Fruit fly (Drosophila melanogaster) whole organism, adult: ENCODE measurements around the gene Septin4.

Source experiments
- CG11617 ChIP-seq: fragments of 200-800 bp; sonication (Bioruptor generic); optimal IDR thresholded peaks from 2 replicates; lab custom pipeline; 2017; ENCODE audit warnings: mild to moderate bottlenecking, missing biosample characterization, missing genetic modification reagents, missing genetic modification characterization
- CG12768 ChIP-seq: fragments of 200-800 bp; sonication (Bioruptor generic); optimal IDR thresholded peaks from 2 replicates; lab custom pipeline; 2017; ENCODE audit warnings: missing biosample characterization, missing genetic modification characterization, mild to moderate bottlenecking, moderate library complexity, missing genetic modification reagents
- CG1620 ChIP-seq: fragments of 200-800 bp; sonication (Bioruptor generic); optimal IDR thresholded peaks from 2 replicates; lab custom pipeline; 2016; ENCODE audit warnings: missing biosample characterization, missing genetic modification characterization
- CG33017 ChIP-seq: fragments of 200-800 bp; sonication (Bioruptor generic); optimal IDR thresholded peaks from 2 replicates; lab custom pipeline; 2018; ENCODE audit warnings: missing biosample characterization, mild to moderate bottlenecking, missing genetic modification characterization, moderate library complexity
- CG5204 ChIP-seq: fragments of 200-800 bp; sonication (Bioruptor generic); optimal IDR thresholded peaks from 2 replicates; lab custom pipeline; 2016; ENCODE audit warnings: missing biosample characterization, missing genetic modification characterization
- CG7101 ChIP-seq: fragments of 200-800 bp; sonication (Bioruptor generic); optimal IDR thresholded peaks from 2 replicates; lab custom pipeline; 2018; ENCODE audit warnings: missing biosample characterization, mild to moderate bottlenecking, missing genetic modification characterization, moderate library complexity
- bab1 ChIP-seq: fragments of 200-800 bp; sonication (Bioruptor generic); optimal IDR thresholded peaks from 3 replicates; lab custom pipeline; 2019; ENCODE audit warnings: missing biosample characterization, mild to moderate bottlenecking, missing genetic modification characterization, moderate library complexity
- cnc ChIP-seq, 2 experiments: fragments of >200 bp; optimal IDR thresholded peaks; 2 replicates each; lab custom pipeline; 2017
- kay ChIP-seq: fragments of 200-800 bp; sonication (Bioruptor generic); peaks from one replicate; lab custom pipeline; 2016; ENCODE audit warnings: missing biosample characterization, missing genetic modification characterization, borderline replicate concordance
- pad ChIP-seq: fragments of 200-800 bp; sonication (Bioruptor generic); optimal IDR thresholded peaks from 3 replicates; lab custom pipeline; 2017; ENCODE audit warnings: missing biosample characterization, missing genetic modification characterization, mild to moderate bottlenecking, moderate library complexity, missing genetic modification reagents
- tj ChIP-seq: fragments of 200-800 bp; sonication (Bioruptor generic); optimal IDR thresholded peaks from 3 replicates; lab custom pipeline; 2017; ENCODE audit warnings: missing biosample characterization, mild to moderate bottlenecking, missing genetic modification characterization, moderate library complexity

- TF ChIP-seq bab1 (GFP tag; lab: Kevin White, UChicago) (no peak), CG33017 (tag; lab: Kevin White, UChicago) (no peak), cnc (optimal IDR thresholded peaks at IDR 0.05; lab: Kevin White, UChicago) (no peak), CG7101 (tag; lab: Kevin White, UChicago) (no peak), CG1620 (GFP tag; lab: Kevin White, UChicago) (no peak), kay (no peak), tj (GFP tag; lab: Kevin White, UChicago) (no peak), CG5204 (GFP tag; lab: Kevin White, UChicago) (no peak), CG12768 (GFP tag; lab: Kevin White, UChicago) (no peak), CG11617 (GFP tag; lab: Kevin White, UChicago) (no peak), pad (GFP tag; lab: Kevin White, UChicago) (no peak)
These were observed 51.5 kb downstream of the Septin4 start for dm6 chrX:16643363-16643946.
